Worm (Caenorhabditis elegans): ENCODE results near the gene gon-4.

DNA sequence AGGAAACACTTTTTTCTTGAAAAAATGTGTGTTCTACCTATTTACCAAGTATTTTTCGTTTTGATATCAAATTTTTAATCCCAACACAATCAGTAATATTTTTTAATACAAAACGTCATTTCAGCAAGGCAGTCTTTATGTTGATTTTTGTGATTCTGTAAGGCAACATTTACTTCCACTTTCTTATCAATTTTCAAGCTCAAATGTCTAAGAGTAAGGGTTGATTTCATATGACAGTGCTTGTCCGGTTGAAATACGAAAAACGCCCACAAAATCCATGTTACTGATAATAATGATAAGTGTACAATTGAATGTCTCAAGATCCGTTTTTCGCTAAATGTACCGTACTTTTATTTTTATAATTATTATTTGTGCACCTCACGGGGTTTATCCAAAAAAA, 38.5 kb downstream of the gon-4 start:
- no peak for TF ChIP-seq elt-3 (tag; optimal IDR thresholded peaks at IDR 0.05)
- TF ChIP-seq ama-1 (optimal IDR thresholded peaks at IDR 0.05), result no peak
- TF ChIP-seq elt-1 (tag; optimal IDR thresholded peaks at IDR 0.05), result no peak
- TF ChIP-seq nhr-25 (tag; optimal IDR thresholded peaks at IDR 0.05), result no peak
- no peak for TF ChIP-seq lin-11 (tag; optimal IDR thresholded peaks at IDR 0.05)
- no peak for TF ChIP-seq R02D3.7 (tag; optimal IDR thresholded peaks at IDR 0.05)
- TF ChIP-seq nhr-10 (tag; optimal IDR thresholded peaks at IDR 0.05), result no peak
- TF ChIP-seq ZK546.5 (tag; optimal IDR thresholded peaks at IDR 0.05), result no peak
- no peak for TF ChIP-seq mab-5 (tag; optimal IDR thresholded peaks at IDR 0.05)
- no peak for TF ChIP-seq mdl-1 (tag; optimal IDR thresholded peaks at IDR 0.05)
- no peak for TF ChIP-seq egl-27 (tag; optimal IDR thresholded peaks at IDR 0.05)
- no peak for TF ChIP-seq nhr-6 (tag; optimal IDR thresholded peaks at IDR 0.05)
- TF ChIP-seq ceh-82 (tag; optimal IDR thresholded peaks at IDR 0.05), result no peak
- TF ChIP-seq nhr-12 (tag; optimal IDR thresholded peaks at IDR 0.05), result no peak
